Worm (Caenorhabditis elegans) whole organism, L3 larva: ENCODE results near the gene T05C12.9.
A peak's percentile ranks its signal among the peaks of the same experiment; 100 is the strongest.

Source experiments
- ZK546.5 ChIP-seq: sonication (generic microtip); optimal IDR thresholded peaks from 2 replicates; lab custom pipeline; 2017; ENCODE audit warnings: missing biosample characterization, missing genetic modification characterization
- aly-2 ChIP-seq: fragments of 150-350 bp; optimal IDR thresholded peaks from 2 replicates; lab custom pipeline; 2014; ENCODE audit warnings: missing biosample characterization, missing genetic modification characterization
- ama-1 ChIP-seq: fragments of 150-350 bp; optimal IDR thresholded peaks from 2 replicates; lab custom pipeline; 2018
- ceh-28 ChIP-seq: fragments of 150-350 bp; optimal IDR thresholded peaks from 2 replicates; lab custom pipeline; 2014; ENCODE audit warnings: missing biosample characterization, missing genetic modification reagents, missing genetic modification characterization
- ceh-82 ChIP-seq: fragments of 150-350 bp; optimal IDR thresholded peaks from 2 replicates; lab custom pipeline; 2014; ENCODE audit warnings: missing biosample characterization, missing genetic modification characterization
- daf-12 ChIP-seq: fragments of 150-350 bp; optimal IDR thresholded peaks from 2 replicates; lab custom pipeline; 2014; ENCODE audit warnings: missing biosample characterization, missing genetic modification reagents, missing genetic modification characterization
- egl-27 ChIP-seq: sonication (generic microtip); optimal IDR thresholded peaks from 4 replicates; lab custom pipeline; 2017; ENCODE audit warnings: missing biosample characterization, missing genetic modification reagents, missing genetic modification characterization
- elt-1 ChIP-seq: fragments of 150-350 bp; optimal IDR thresholded peaks from 2 replicates; lab custom pipeline; 2014; ENCODE audit warnings: missing biosample characterization, missing genetic modification characterization
- elt-2 ChIP-seq: sonication (generic microtip); optimal IDR thresholded peaks from 2 replicates; lab custom pipeline; 2016; ENCODE audit warnings: missing genetic modification reagents, mild to moderate bottlenecking, missing genetic modification characterization, missing compliant biosample characterization
- elt-3 ChIP-seq, 3 experiments: fragments of 150-350 bp in 1 of 3; sonication (generic microtip) in 2 of 3; optimal IDR thresholded peaks; 2 replicates in 2 of 3; 4 replicates in 1 of 3; lab custom pipeline; 2014 to 2017; ENCODE audit warnings: missing biosample characterization in 3 of 3, missing genetic modification characterization in 3 of 3
- fkh-10 ChIP-seq: sonication (generic microtip); optimal IDR thresholded peaks from 2 replicates; lab custom pipeline; 2017; ENCODE audit warnings: missing biosample characterization, missing genetic modification reagents, missing genetic modification characterization
- fos-1 ChIP-seq: fragments of 150-350 bp; optimal IDR thresholded peaks from 2 replicates; lab custom pipeline; 2014; ENCODE audit warnings: missing biosample characterization, missing genetic modification characterization
- jun-1 ChIP-seq: fragments of 150-350 bp; optimal IDR thresholded peaks from 2 replicates; lab custom pipeline; 2014; ENCODE audit warnings: missing biosample characterization, missing genetic modification reagents, missing genetic modification characterization
- lin-39 ChIP-seq: fragments of 150-350 bp; optimal IDR thresholded peaks from 2 replicates; lab custom pipeline; 2018; ENCODE audit warnings: missing biosample characterization, missing genetic modification reagents, missing genetic modification characterization
- lsy-12 ChIP-seq: sonication (generic microtip); optimal IDR thresholded peaks from 2 replicates; lab custom pipeline; 2016; ENCODE audit warnings: mild to moderate bottlenecking, missing genetic modification characterization, missing compliant biosample characterization
- mdl-1 ChIP-seq: fragments of 150-350 bp; optimal IDR thresholded peaks from 2 replicates; lab custom pipeline; 2014; ENCODE audit warnings: missing biosample characterization, missing genetic modification characterization
- nfya-1 ChIP-seq: sonication (generic microtip); optimal IDR thresholded peaks from 2 replicates; lab custom pipeline; 2017; ENCODE audit warnings: missing genetic modification characterization, mild to moderate bottlenecking, missing compliant biosample characterization, antibody characterized with exemption, moderate library complexity; ENCODE audit not compliant: insufficient read depth
- nhr-23 ChIP-seq: fragments of 150-350 bp; optimal IDR thresholded peaks from 2 replicates; lab custom pipeline; 2014; ENCODE audit warnings: missing biosample characterization, missing genetic modification reagents, missing genetic modification characterization
- nhr-25 ChIP-seq: sonication (generic microtip); optimal IDR thresholded peaks from 2 replicates; lab custom pipeline; 2017; ENCODE audit warnings: missing biosample characterization, missing genetic modification characterization
- nhr-28 ChIP-seq: fragments of 150-350 bp; optimal IDR thresholded peaks from 2 replicates; lab custom pipeline; 2014; ENCODE audit warnings: missing biosample characterization, missing genetic modification characterization
- nhr-43 ChIP-seq: sonication (generic microtip); optimal IDR thresholded peaks from 2 replicates; lab custom pipeline; 2016; ENCODE audit warnings: mild to moderate bottlenecking, missing genetic modification characterization, missing compliant biosample characterization; ENCODE audit not compliant: poor library complexity, severe bottlenecking
- nhr-67 ChIP-seq: fragments of 150-350 bp; optimal IDR thresholded peaks from 2 replicates; lab custom pipeline; 2014; ENCODE audit warnings: missing biosample characterization, missing genetic modification characterization
- nhr-76 ChIP-seq: fragments of 150-350 bp; sonication (generic microtip); optimal IDR thresholded peaks from 5 replicates; lab custom pipeline; 2014; ENCODE audit warnings: missing biosample characterization, missing genetic modification characterization
- nhr-77 ChIP-seq: fragments of 150-350 bp; optimal IDR thresholded peaks from 2 replicates; lab custom pipeline; 2014; ENCODE audit warnings: missing biosample characterization, missing genetic modification characterization
- pha-4 ChIP-seq: fragments of 150-350 bp; optimal IDR thresholded peaks from 2 replicates; lab custom pipeline; 2014; ENCODE audit warnings: missing biosample characterization, missing genetic modification reagents, missing genetic modification characterization
- sea-2 ChIP-seq: fragments of 150-350 bp; sonication (generic microtip); optimal IDR thresholded peaks from 4 replicates; lab custom pipeline; 2014; ENCODE audit warnings: missing biosample characterization, missing genetic modification reagents, missing genetic modification characterization
- snpc-4 ChIP-seq: fragments of 150-350 bp; optimal IDR thresholded peaks from 2 replicates; lab custom pipeline; 2014; ENCODE audit warnings: missing biosample characterization, missing genetic modification characterization
- tbx-2 ChIP-seq: sonication (generic microtip); optimal IDR thresholded peaks from 2 replicates; lab custom pipeline; 2016; ENCODE audit warnings: mild to moderate bottlenecking, missing genetic modification characterization, missing compliant biosample characterization
- unc-39 ChIP-seq: sonication (generic microtip); optimal IDR thresholded peaks from 4 replicates; lab custom pipeline; 2017; ENCODE audit warnings: missing biosample characterization, missing genetic modification characterization
- unc-62 ChIP-seq: fragments of 150-350 bp; sonication (generic microtip); optimal IDR thresholded peaks from 4 replicates; lab custom pipeline; 2014; ENCODE audit warnings: missing biosample characterization, missing genetic modification reagents, missing genetic modification characterization
- zag-1 ChIP-seq: fragments of 150-350 bp; optimal IDR thresholded peaks from 2 replicates; lab custom pipeline; 2014; ENCODE audit warnings: missing biosample characterization, missing genetic modification characterization
- ztf-11 ChIP-seq: fragments of 150-350 bp; optimal IDR thresholded peaks from 2 replicates; lab custom pipeline; 2014; ENCODE audit warnings: missing biosample characterization, missing genetic modification characterization

Gene T05C12.9

ce11 chrII:8225914-8226313 lies 32.9 kb upstream of the T05C12.9 start:
- TF ChIP-seq unc-39 (tag; lab: Kevin White, UChicago): no peak
- no peak for TF ChIP-seq nhr-23 (tag; lab: Kevin White, UChicago)
- TF ChIP-seq egl-27: no peak
- no peak for TF ChIP-seq tbx-2
- no peak for TF ChIP-seq lin-39 (tag; lab: Kevin White, UChicago)
- no peak for TF ChIP-seq nhr-28 (tag; lab: Kevin White, UChicago)
- TF ChIP-seq daf-12 (tag; lab: Kevin White, UChicago): no peak
- peak; percentile 26 for TF ChIP-seq nhr-43
- TF ChIP-seq mdl-1 (tag; lab: Kevin White, UChicago): no peak
- no peak for TF ChIP-seq elt-3 (tag; optimal IDR thresholded peaks at IDR 0.05; lab: Kevin White, UChicago)
- peak; percentile 52 for TF ChIP-seq nhr-25
- TF ChIP-seq unc-62 (GFP tag; lab: Kevin White, UChicago): no peak
- peak; percentile 32 for TF ChIP-seq ama-1 (lab: Kevin White, UChicago)
- TF ChIP-seq nhr-77 (tag; lab: Kevin White, UChicago): no peak
- TF ChIP-seq pha-4 (tag; lab: Kevin White, UChicago): no peak
- TF ChIP-seq ztf-11 (tag; lab: Kevin White, UChicago): no peak
- peak; percentile 13 for TF ChIP-seq nfya-1
- TF ChIP-seq snpc-4 (tag; lab: Kevin White, UChicago): no peak
- no peak for TF ChIP-seq lsy-12 (tag; lab: Kevin White, UChicago)

- TF ChIP-seq nhr-76: no peak
- TF ChIP-seq elt-1 (tag; lab: Kevin White, UChicago): peak; percentile 61
- no peak for TF ChIP-seq sea-2 (GFP tag; lab: Kevin White, UChicago)
- TF ChIP-seq nhr-28 (tag; lab: Kevin White, UChicago): no peak
- no peak for TF ChIP-seq unc-62 (GFP tag; lab: Kevin White, UChicago)
Observed at ce11 chrII:8225347-8225746, 32.3 kb upstream of the T05C12.9 start.

- TF ChIP-seq elt-1 (tag; lab: Kevin White, UChicago): peak; percentile 44
- no peak for TF ChIP-seq tbx-2
- TF ChIP-seq ceh-82: no peak
- TF ChIP-seq jun-1: no peak
- no peak for TF ChIP-seq ZK546.5 (tag; lab: Kevin White, UChicago)
- TF ChIP-seq nhr-43: peak; percentile 7
- no peak for TF ChIP-seq mdl-1 (tag; lab: Kevin White, UChicago)
- peak; percentile 54 for TF ChIP-seq nhr-23 (tag; lab: Kevin White, UChicago)
- no peak for TF ChIP-seq nhr-25
Observed at ce11 chrII:8224623-8225022, 31.6 kb upstream of the T05C12.9 start.

ce11 chrII:8223945-8224344 lies 30.9 kb upstream of the T05C12.9 start:
- TF ChIP-seq elt-2 (tag; lab: Kevin White, UChicago): no peak
- TF ChIP-seq ceh-82: no peak
- no peak for TF ChIP-seq aly-2 (tag; lab: Kevin White, UChicago)
- TF ChIP-seq fos-1 (tag; lab: Kevin White, UChicago): no peak
- no peak for TF ChIP-seq fkh-10 (GFP tag; lab: Kevin White, UChicago)
- TF ChIP-seq nhr-23 (tag; lab: Kevin White, UChicago): no peak
- no peak for TF ChIP-seq egl-27
- no peak for TF ChIP-seq lin-39 (tag; lab: Kevin White, UChicago)
- no peak for TF ChIP-seq ceh-28 (tag; lab: Kevin White, UChicago)
- TF ChIP-seq ztf-11 (tag; lab: Kevin White, UChicago): no peak
- no peak for TF ChIP-seq lsy-12 (tag; lab: Kevin White, UChicago)
- TF ChIP-seq nhr-67 (tag; lab: Kevin White, UChicago): no peak
- TF ChIP-seq, all 47 proteins: peak for 0

ce11 chrII:8223422-8223821 lies 30.4 kb upstream of the T05C12.9 start:
- TF ChIP-seq nhr-25: peak; percentile 43
- TF ChIP-seq zag-1: no peak
